Fruit fly (Drosophila melanogaster) whole organism, embryonic: ENCODE data around the gene CheA75a.

Source experiments
- Atf-2 ChIP-seq: fragments of 200-800 bp; sonication (Bioruptor generic); optimal IDR thresholded peaks from 2 replicates; lab custom pipeline; 2016; ENCODE audit warnings: missing biosample characterization, missing genetic modification characterization
- CG11085 ChIP-seq: fragments of 200-800 bp; sonication (Bioruptor generic); IDR thresholded peaks from 2 replicates; pipeline ENCODE4 v1.3.6; 2022; ENCODE audit warnings: missing biosample characterization, missing genetic modification characterization
- CG11504 ChIP-seq: fragments of 200-800 bp; sonication (Bioruptor generic); optimal IDR thresholded peaks from 3 replicates; lab custom pipeline; 2019; ENCODE audit warnings: missing biosample characterization, mild to moderate bottlenecking, missing genetic modification characterization, moderate library complexity
- CG11695 ChIP-seq: fragments of 200-800 bp; sonication (Bioruptor generic); IDR thresholded peaks from 3 replicates; pipeline ENCODE4 v1.3.6; 2022; ENCODE audit warnings: missing biosample characterization, missing genetic modification characterization
- CG12942 ChIP-seq: fragments of 200-800 bp; sonication (Bioruptor generic); optimal IDR thresholded peaks from 3 replicates; lab custom pipeline; 2016; ENCODE audit warnings: missing biosample characterization, missing genetic modification characterization
- CG13624 ChIP-seq: fragments of 200-800 bp; sonication (Bioruptor generic); optimal IDR thresholded peaks from 2 replicates; lab custom pipeline; 2016; ENCODE audit warnings: missing biosample characterization, missing genetic modification characterization
- CG14965 ChIP-seq: fragments of 200-800 bp; sonication (Bioruptor generic); optimal IDR thresholded peaks from 2 replicates; lab custom pipeline; 2016; ENCODE audit warnings: missing biosample characterization, missing genetic modification characterization, borderline replicate concordance
- CG15011 ChIP-seq: fragments of 200-800 bp; sonication (Bioruptor generic); optimal IDR thresholded peaks from 3 replicates; lab custom pipeline; 2018; ENCODE audit warnings: missing biosample characterization, mild to moderate bottlenecking, missing genetic modification characterization
- CG1529 ChIP-seq: fragments of 200-800 bp; sonication (Bioruptor generic); optimal IDR thresholded peaks from 3 replicates; lab custom pipeline; 2018; ENCODE audit warnings: missing biosample characterization, missing genetic modification characterization
- CG2120 ChIP-seq: fragments of 200-800 bp; sonication (Bioruptor generic); optimal IDR thresholded peaks from 3 replicates; lab custom pipeline; 2016; ENCODE audit warnings: missing biosample characterization, missing genetic modification characterization
- CG2129 ChIP-seq: fragments of 200-800 bp; sonication (Bioruptor generic); IDR thresholded peaks from 2 replicates; pipeline ENCODE4 v1.3.6; 2022; ENCODE audit warnings: missing biosample characterization, missing genetic modification characterization; ENCODE audit not compliant: partially characterized antibody
- CG2202 ChIP-seq: fragments of 200-800 bp; sonication (Bioruptor generic); optimal IDR thresholded peaks from 2 replicates; lab custom pipeline; 2018; ENCODE audit warnings: missing biosample characterization, mild to moderate bottlenecking, missing genetic modification characterization
- CG31388 ChIP-seq: fragments of 200-800 bp; sonication (Bioruptor generic); optimal IDR thresholded peaks from 2 replicates; lab custom pipeline; 2016; ENCODE audit warnings: missing biosample characterization, missing genetic modification characterization
- CG3163 ChIP-seq: fragments of 200-800 bp; sonication (Bioruptor generic); optimal IDR thresholded peaks from 3 replicates; lab custom pipeline; 2016; ENCODE audit warnings: missing biosample characterization, missing genetic modification characterization
- CG5180 ChIP-seq: fragments of 200-800 bp; sonication (Bioruptor generic); optimal IDR thresholded peaks from 3 replicates; lab custom pipeline; 2017; ENCODE audit warnings: missing biosample characterization, missing genetic modification characterization, mild to moderate bottlenecking, moderate library complexity, missing genetic modification reagents
- CG6683 ChIP-seq: fragments of 200-800 bp; sonication (Bioruptor generic); optimal IDR thresholded peaks from 2 replicates; lab custom pipeline; 2017; ENCODE audit warnings: missing biosample characterization, mild to moderate bottlenecking, missing genetic modification characterization, missing genetic modification reagents
- CG6813 ChIP-seq: fragments of 200-800 bp; sonication (Bioruptor generic); optimal IDR thresholded peaks from 2 replicates; lab custom pipeline; 2017; ENCODE audit warnings: missing biosample characterization, missing genetic modification characterization, mild to moderate bottlenecking, moderate library complexity, missing genetic modification reagents
- CG7372 ChIP-seq: fragments of 200-800 bp; sonication (Bioruptor generic); IDR thresholded peaks from 2 replicates; pipeline ENCODE4 v1.3.6; 2022; ENCODE audit warnings: missing biosample characterization, missing genetic modification characterization
- CG8478 ChIP-seq: fragments of >200 bp; optimal IDR thresholded peaks from 2 replicates; lab custom pipeline; 2018
- CG9817 ChIP-seq: fragments of 200-800 bp; sonication (Bioruptor generic); optimal IDR thresholded peaks from 2 replicates; lab custom pipeline; 2018; ENCODE audit warnings: missing biosample characterization, mild to moderate bottlenecking, missing genetic modification characterization, moderate library complexity
- CkIIα-i1 ChIP-seq: fragments of 200-800 bp; sonication (Bioruptor generic); IDR thresholded peaks from 2 replicates; pipeline ENCODE4 v1.3.6; 2022; ENCODE audit warnings: missing biosample characterization, missing genetic modification characterization
- CrebB ChIP-seq: fragments of 200-800 bp; sonication (Bioruptor generic); optimal IDR thresholded peaks from 3 replicates; lab custom pipeline; 2018; ENCODE audit warnings: missing biosample characterization, mild to moderate bottlenecking, missing genetic modification characterization
- D ChIP-seq, 2 experiments: fragments of 200-800 bp in 1 of 2; fragments of >200 bp in 1 of 2; sonication (Bioruptor generic) in 1 of 2; optimal IDR thresholded peaks; 2 replicates in 1 of 2; 3 replicates in 1 of 2; lab custom pipeline; 2017; ENCODE audit warnings: mild to moderate bottlenecking in 1 of 2, missing biosample characterization in 1 of 2, missing genetic modification characterization in 1 of 2, missing genetic modification reagents in 1 of 2
- Dip3 ChIP-seq: fragments of 200-800 bp; sonication (Bioruptor generic); optimal IDR thresholded peaks from 3 replicates; lab custom pipeline; 2016; ENCODE audit warnings: missing biosample characterization, missing genetic modification characterization
- Drgx ChIP-seq: fragments of 200-800 bp; sonication (Bioruptor generic); IDR thresholded peaks from 2 replicates; pipeline ENCODE4 v1.3.6; 2022; ENCODE audit warnings: missing biosample characterization, missing genetic modification characterization
- ERR ChIP-seq: fragments of 200-800 bp; sonication (Bioruptor generic); optimal IDR thresholded peaks from 2 replicates; lab custom pipeline; 2016; ENCODE audit warnings: missing biosample characterization, missing genetic modification characterization
- Ets65A ChIP-seq: fragments of 200-800 bp; sonication (Bioruptor generic); peaks from one replicate; lab custom pipeline; 2016; ENCODE audit warnings: missing biosample characterization, missing genetic modification characterization
- H2.0 ChIP-seq: fragments of 200-800 bp; sonication (Bioruptor generic); IDR thresholded peaks from 2 replicates; pipeline ENCODE4 v1.3.6; 2022; ENCODE audit warnings: missing biosample characterization, missing genetic modification characterization
- MTF-1 ChIP-seq: fragments of 200-800 bp; sonication (Bioruptor generic); optimal IDR thresholded peaks from 2 replicates; lab custom pipeline; 2018; ENCODE audit warnings: missing biosample characterization, mild to moderate bottlenecking, missing genetic modification characterization, borderline replicate concordance
- Mrtf ChIP-seq: fragments of 200-800 bp; sonication (Bioruptor generic); IDR thresholded peaks from 3 replicates; pipeline ENCODE4 v1.3.6; 2022; ENCODE audit warnings: missing biosample characterization, missing genetic modification characterization
- PHDP ChIP-seq: fragments of 200-800 bp; sonication (Bioruptor generic); optimal IDR thresholded peaks from 3 replicates; lab custom pipeline; 2018; ENCODE audit warnings: missing biosample characterization, mild to moderate bottlenecking, missing genetic modification characterization, moderate library complexity
- Ptx1 ChIP-seq: fragments of 200-800 bp; sonication (Bioruptor generic); IDR thresholded peaks from 2 replicates; pipeline ENCODE4 v1.3.6; 2022; ENCODE audit warnings: missing biosample characterization, missing genetic modification characterization
- Ravus ChIP-seq: fragments of 200-800 bp; sonication (Bioruptor generic); IDR thresholded peaks from 2 replicates; pipeline ENCODE4 v1.3.6; 2022; ENCODE audit warnings: missing biosample characterization, missing genetic modification characterization
- Six4 ChIP-seq: fragments of 200-800 bp; sonication (Bioruptor generic); optimal IDR thresholded peaks from 2 replicates; lab custom pipeline; 2016; ENCODE audit warnings: missing biosample characterization, missing genetic modification characterization
- Xrp1 ChIP-seq: fragments of 200-800 bp; sonication (Bioruptor generic); IDR thresholded peaks from 2 replicates; pipeline ENCODE4 v1.3.6; 2022; ENCODE audit warnings: missing biosample characterization, missing genetic modification characterization
- ato ChIP-seq: fragments of 200-800 bp; sonication (Bioruptor generic); IDR thresholded peaks from 2 replicates; pipeline ENCODE4 v1.3.6; 2022; ENCODE audit warnings: missing biosample characterization, missing genetic modification characterization; ENCODE audit not compliant: partially characterized antibody
- br ChIP-seq: fragments of >200 bp; optimal IDR thresholded peaks from 2 replicates; lab custom pipeline; 2017
- crol ChIP-seq: fragments of 200-800 bp; sonication (Bioruptor generic); IDR thresholded peaks from 2 replicates; pipeline ENCODE4 v1.3.6; 2022; ENCODE audit warnings: missing biosample characterization, missing genetic modification characterization
- ems ChIP-seq: fragments of 200-800 bp; sonication (Bioruptor generic); optimal IDR thresholded peaks from 3 replicates; lab custom pipeline; 2016; ENCODE audit warnings: missing biosample characterization, missing genetic modification characterization
- fru ChIP-seq: fragments of >200 bp; optimal IDR thresholded peaks from 2 replicates; lab custom pipeline; 2017
- ind ChIP-seq: fragments of 200-800 bp; sonication (Bioruptor generic); optimal IDR thresholded peaks from 3 replicates; lab custom pipeline; 2016; ENCODE audit warnings: missing biosample characterization, missing genetic modification characterization
- klu ChIP-seq: fragments of 200-800 bp; sonication (Bioruptor generic); IDR thresholded peaks from 2 replicates; pipeline ENCODE4 v1.3.6; 2022; ENCODE audit warnings: missing biosample characterization, missing genetic modification characterization
- lilli ChIP-seq: fragments of 200-800 bp; sonication (Bioruptor generic); optimal IDR thresholded peaks from 3 replicates; lab custom pipeline; 2016; ENCODE audit warnings: missing biosample characterization, missing genetic modification characterization
- otp ChIP-seq: fragments of 200-800 bp; sonication (Bioruptor generic); IDR thresholded peaks from 3 replicates; pipeline ENCODE4, ENCODE4 v1.3.6; 2022; ENCODE audit warnings: missing biosample characterization, missing genetic modification characterization
- p53 ChIP-seq: fragments of 200-800 bp; sonication (Bioruptor generic); optimal IDR thresholded peaks from 2 replicates; lab custom pipeline; 2016; ENCODE audit warnings: missing biosample characterization, missing genetic modification characterization
- pan ChIP-seq, 4 experiments: fragments of >200 bp in 3 of 4; fragments of 200-800 bp in 1 of 4; sonication (Bioruptor generic) in 1 of 4; optimal IDR thresholded peaks in 3 of 4; IDR thresholded peaks in 1 of 4; 2 replicates each; pipeline versions ENCODE4 v1.3.6 to Lab custom; 2017 to 2022; ENCODE audit warnings: missing biosample characterization in 2 of 4, missing genetic modification characterization in 2 of 4, mixed read lengths in 1 of 4
- peb ChIP-seq: fragments of 200-800 bp; sonication (Bioruptor generic); IDR thresholded peaks from 2 replicates; pipeline ENCODE4 v1.3.6; 2022; ENCODE audit warnings: missing biosample characterization, missing genetic modification characterization
- run ChIP-seq: fragments of 200-800 bp; sonication (Bioruptor generic); optimal IDR thresholded peaks from 3 replicates; lab custom pipeline; 2018; ENCODE audit warnings: missing biosample characterization, mild to moderate bottlenecking, missing genetic modification characterization
- sob ChIP-seq: fragments of 200-800 bp; sonication (Bioruptor generic); IDR thresholded peaks from 2 replicates; pipeline ENCODE4 v1.3.6; 2022; ENCODE audit warnings: missing biosample characterization, missing genetic modification characterization
- stc ChIP-seq: fragments of 200-800 bp; sonication (Bioruptor generic); IDR thresholded peaks from 2 replicates; pipeline ENCODE4 v1.3.6; 2022; ENCODE audit warnings: missing biosample characterization, missing genetic modification characterization
- ttk ChIP-seq: fragments of 200-800 bp; sonication (Bioruptor generic); IDR thresholded peaks from 2 replicates; pipeline ENCODE4 v2.1.2; 2022; ENCODE audit warnings: missing biosample characterization, missing genetic modification characterization
- twi ChIP-seq: fragments of 200-800 bp; optimal IDR thresholded peaks from 2 replicates; lab custom pipeline; 2019; ENCODE audit warnings: missing biosample characterization, mild to moderate bottlenecking, missing genetic modification characterization, moderate library complexity

The CheA75a gene

DNA sequence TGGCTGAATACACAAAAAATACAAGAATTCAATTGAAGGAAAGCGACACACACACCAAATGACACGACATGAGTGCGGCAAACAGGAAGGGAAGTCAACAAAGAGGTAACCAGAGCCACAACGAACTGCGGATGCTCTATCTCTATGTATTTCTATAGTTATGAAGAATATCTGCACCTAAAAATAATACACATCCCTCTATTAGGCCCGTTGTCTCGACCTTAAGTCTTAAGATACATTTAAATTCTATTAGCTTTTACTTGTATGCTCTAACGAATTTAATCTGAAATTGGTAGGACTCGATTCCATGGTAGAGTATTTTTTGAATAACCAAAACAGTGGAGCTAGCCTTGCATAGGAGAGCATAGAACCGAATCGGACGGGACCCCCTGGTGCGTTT lies 29.3 kb downstream of the CheA75a start (continued):
- TF ChIP-seq Mrtf (GFP tag; lab: Robert Waterston, UW) (peak; percentile 76; the same call in 2 of the 3 replicates), CG6813 (GFP tag; lab: Kevin White, UChicago) (peak; percentile 85), Xrp1 (GFP tag; lab: Robert Waterston, UW) (peak; percentile 98), Ptx1 (peak; percentile 86), CrebB (tag; lab: Kevin White, UChicago) (peak; percentile 70), CG31388 (peak; percentile 38), CG11504 (peak; percentile 85), sob (GFP tag; lab: Robert Waterston, UW) (peak; percentile 74), CG13624 (peak; percentile 72), pan (optimal IDR thresholded peaks at IDR 0.05; lab: Kevin White, UChicago) (no peak), pan (GFP tag; optimal IDR thresholded peaks at IDR 0.05 in 1 of 2, IDR thresholded peaks at IDR 0.05 in 1 of 2) (peak in 1 of 2 experiments; percentile 80), CG8478 (lab: Kevin White, UChicago) (no peak), Atf-2 (peak; percentile 86), CG1529 (peak; percentile 92), Ravus (GFP tag; lab: Robert Waterston, UW) (peak; percentile 61), CG2129 (GFP tag; lab: Robert Waterston, UW) (no peak), ttk (peak; percentile 84), klu (peak; percentile 70), CkIIα-i1 (GFP tag; lab: Robert Waterston, UW) (no peak), H2.0 (peak; percentile 87), stc (GFP tag; lab: Robert Waterston, UW) (peak; percentile 80), CG6683 (GFP tag; lab: Kevin White, UChicago) (no peak), CG7372 (GFP tag; lab: Robert Waterston, UW) (peak; percentile 82), Six4 (GFP tag; lab: Kevin White, UChicago) (peak; percentile 86), MTF-1 (peak; percentile 80), fru (lab: Kevin White, UChicago) (no peak), Drgx (GFP tag; lab: Robert Waterston, UW) (no peak), Dip3 (peak; percentile 9), CG15011 (GFP tag; lab: Kevin White, UChicago) (peak; percentile 61), Ets65A (peak; percentile 98), PHDP (tag; lab: Kevin White, UChicago) (peak; percentile 86), peb (GFP tag; lab: Robert Waterston, UW) (peak; percentile 90), CG5180 (GFP tag; lab: Kevin White, UChicago) (peak; percentile 72), twi (peak; percentile 91), ato (GFP tag; lab: Robert Waterston, UW) (no peak), CG11085 (no peak), CG3163 (GFP tag; lab: Kevin White, UChicago) (peak; percentile 53), ind (peak; percentile 65), crol (peak; percentile 79), CG14965 (peak; percentile 54), lilli (GFP tag; lab: Kevin White, UChicago) (peak; percentile 84), ERR (GFP tag; lab: Kevin White, UChicago) (peak; percentile 50), CG2202 (tag; lab: Kevin White, UChicago) (peak; percentile 96), br (lab: Kevin White, UChicago) (no peak), otp (GFP tag; lab: Robert Waterston, UW) (peak; percentile 93), p53 (GFP tag; lab: Kevin White, UChicago) (peak; percentile 75), CG2120 (GFP tag; lab: Kevin White, UChicago) (peak; percentile 61), D (optimal IDR thresholded peaks at IDR 0.05; lab: Kevin White, UChicago) (no peak), D (GFP tag; optimal IDR thresholded peaks at IDR 0.05; lab: Kevin White, UChicago) (peak; percentile 95), CG9817 (tag; lab: Kevin White, UChicago) (peak; percentile 64), CG12942 (peak; percentile 70), run (tag; lab: Kevin White, UChicago) (peak; percentile 47), CG11695 (peak; percentile 81), ems (peak; percentile 79)
